Fruit fly (Drosophila melanogaster) whole organism, adult: Measurements from ENCODE around the gene Vinc.
A peak's percentile ranks its signal among the peaks of the same experiment; 100 is the strongest.

ENCODE experiments used
- CG11617 ChIP-seq: fragments of 200-800 bp; sonication (Bioruptor generic); optimal IDR thresholded peaks from 2 replicates; lab custom pipeline; 2017; ENCODE audit warnings: mild to moderate bottlenecking, missing biosample characterization, missing genetic modification reagents, missing genetic modification characterization
- CG12768 ChIP-seq: fragments of 200-800 bp; sonication (Bioruptor generic); optimal IDR thresholded peaks from 2 replicates; lab custom pipeline; 2017; ENCODE audit warnings: missing biosample characterization, missing genetic modification characterization, mild to moderate bottlenecking, moderate library complexity, missing genetic modification reagents
- CG14711 ChIP-seq: fragments of 200-800 bp; sonication (Bioruptor generic); optimal IDR thresholded peaks from 2 replicates; lab custom pipeline; 2018; ENCODE audit warnings: missing biosample characterization, mild to moderate bottlenecking, missing genetic modification characterization, moderate library complexity
- CG1620 ChIP-seq: fragments of 200-800 bp; sonication (Bioruptor generic); optimal IDR thresholded peaks from 2 replicates; lab custom pipeline; 2016; ENCODE audit warnings: missing biosample characterization, missing genetic modification characterization
- CG33017 ChIP-seq: fragments of 200-800 bp; sonication (Bioruptor generic); optimal IDR thresholded peaks from 2 replicates; lab custom pipeline; 2018; ENCODE audit warnings: missing biosample characterization, mild to moderate bottlenecking, missing genetic modification characterization, moderate library complexity
- CG5204 ChIP-seq: fragments of 200-800 bp; sonication (Bioruptor generic); optimal IDR thresholded peaks from 2 replicates; lab custom pipeline; 2016; ENCODE audit warnings: missing biosample characterization, missing genetic modification characterization
- CG7045 ChIP-seq: fragments of 200-800 bp; sonication (Bioruptor generic); optimal IDR thresholded peaks from 2 replicates; lab custom pipeline; 2017; ENCODE audit warnings: missing biosample characterization, mild to moderate bottlenecking, missing genetic modification characterization
- CG7101 ChIP-seq: fragments of 200-800 bp; sonication (Bioruptor generic); optimal IDR thresholded peaks from 2 replicates; lab custom pipeline; 2018; ENCODE audit warnings: missing biosample characterization, mild to moderate bottlenecking, missing genetic modification characterization, moderate library complexity
- Clk ChIP-seq: fragments of 200-800 bp; sonication (Bioruptor generic); optimal IDR thresholded peaks from 2 replicates; lab custom pipeline; 2017; ENCODE audit warnings: missing biosample characterization, missing genetic modification characterization
- Crg-1 ChIP-seq: fragments of 200-800 bp; sonication (Bioruptor generic); optimal IDR thresholded peaks from 2 replicates; lab custom pipeline; 2016; ENCODE audit warnings: missing biosample characterization, missing genetic modification characterization
- Hr96 ChIP-seq: fragments of 200-800 bp; sonication (Bioruptor generic); optimal IDR thresholded peaks from 2 replicates; lab custom pipeline; 2016; ENCODE audit warnings: missing biosample characterization, missing genetic modification characterization
- Mnt ChIP-seq: fragments of 200-800 bp; sonication (Bioruptor generic); optimal IDR thresholded peaks from 2 replicates; lab custom pipeline; 2016; ENCODE audit warnings: missing biosample characterization, mild to moderate bottlenecking, missing genetic modification characterization
- bab1 ChIP-seq: fragments of 200-800 bp; sonication (Bioruptor generic); optimal IDR thresholded peaks from 3 replicates; lab custom pipeline; 2019; ENCODE audit warnings: missing biosample characterization, mild to moderate bottlenecking, missing genetic modification characterization, moderate library complexity
- cic ChIP-seq: fragments of 200-800 bp; sonication (Bioruptor generic); optimal IDR thresholded peaks from 2 replicates; lab custom pipeline; 2017; ENCODE audit warnings: missing biosample characterization, mild to moderate bottlenecking, missing genetic modification characterization, moderate library complexity
- cnc ChIP-seq, 2 experiments: fragments of >200 bp; optimal IDR thresholded peaks; 2 replicates each; lab custom pipeline; 2017
- kay ChIP-seq: fragments of 200-800 bp; sonication (Bioruptor generic); peaks from one replicate; lab custom pipeline; 2016; ENCODE audit warnings: missing biosample characterization, missing genetic modification characterization, borderline replicate concordance
- ovo ChIP-seq: fragments of 200-800 bp; sonication (Bioruptor generic); optimal IDR thresholded peaks from 2 replicates; lab custom pipeline; 2016; ENCODE audit warnings: missing biosample characterization, missing genetic modification characterization
- pad ChIP-seq: fragments of 200-800 bp; sonication (Bioruptor generic); optimal IDR thresholded peaks from 3 replicates; lab custom pipeline; 2017; ENCODE audit warnings: missing biosample characterization, missing genetic modification characterization, mild to moderate bottlenecking, moderate library complexity, missing genetic modification reagents
- tj ChIP-seq: fragments of 200-800 bp; sonication (Bioruptor generic); optimal IDR thresholded peaks from 3 replicates; lab custom pipeline; 2017; ENCODE audit warnings: missing biosample characterization, mild to moderate bottlenecking, missing genetic modification characterization, moderate library complexity
- toe ChIP-seq: fragments of 200-800 bp; sonication (Bioruptor generic); optimal IDR thresholded peaks from 2 replicates; lab custom pipeline; 2016; ENCODE audit warnings: missing biosample characterization, missing genetic modification characterization

Vinc gene

dm6 chrX:2198272-2198571 lies 24.1 kb downstream of the Vinc start:
- TF ChIP-seq CG14711, result no peak
- TF ChIP-seq Clk, result no peak
- no peak for TF ChIP-seq pad (GFP tag; lab: Kevin White, UChicago)
- TF ChIP-seq bab1 (GFP tag; lab: Kevin White, UChicago), result no peak
- TF ChIP-seq CG11617 (GFP tag; lab: Kevin White, UChicago), result no peak
- TF ChIP-seq Crg-1 (GFP tag; lab: Kevin White, UChicago), result no peak
- TF ChIP-seq kay (GFP tag; lab: Kevin White, UChicago), result no peak
- no peak for TF ChIP-seq CG1620 (GFP tag; lab: Kevin White, UChicago)
- TF ChIP-seq Mnt, result no peak
- no peak for TF ChIP-seq Hr96 (GFP tag; lab: Kevin White, UChicago)
- TF ChIP-seq cnc (optimal IDR thresholded peaks at IDR 0.05; lab: Kevin White, UChicago), result no peak
- TF ChIP-seq CG12768, result no peak
- no peak for TF ChIP-seq CG7101 (tag; lab: Kevin White, UChicago)
- TF ChIP-seq CG33017, result no peak
- no peak for TF ChIP-seq CG7045 (GFP tag; lab: Kevin White, UChicago)
- TF ChIP-seq CG5204 (GFP tag; lab: Kevin White, UChicago), result no peak
- TF ChIP-seq toe (GFP tag; lab: Kevin White, UChicago), result no peak
- no peak for TF ChIP-seq cic (GFP tag; lab: Kevin White, UChicago)

dm6 chrX:2197414-2198271 lies 24.7 kb downstream of the Vinc start:
- TF ChIP-seq Hr96 (GFP tag; lab: Kevin White, UChicago) (no peak), tj (no peak)

dm6 chrX:2196086-2196732 lies 26.2 kb downstream of the Vinc start:
- TF ChIP-seq pad (GFP tag; lab: Kevin White, UChicago) (peak; percentile 27), Mnt (no peak), Clk (no peak), CG7045 (GFP tag; lab: Kevin White, UChicago) (no peak), CG14711 (peak; percentile 71), bab1 (GFP tag; lab: Kevin White, UChicago) (peak; percentile 90), CG7101 (tag; lab: Kevin White, UChicago) (peak; percentile 71), CG11617 (GFP tag; lab: Kevin White, UChicago) (peak; percentile 25), CG5204 (GFP tag; lab: Kevin White, UChicago) (no peak), Hr96 (GFP tag; lab: Kevin White, UChicago) (peak; percentile 41), tj (peak; percentile 90)

dm6 chrX:2194208-2195094 lies 27.9 kb downstream of the Vinc start:
- peak; percentile 13 for TF ChIP-seq CG1620 (GFP tag; lab: Kevin White, UChicago)
- no peak for TF ChIP-seq CG7101 (tag; lab: Kevin White, UChicago)
- no peak for TF ChIP-seq kay (GFP tag; lab: Kevin White, UChicago)
- TF ChIP-seq CG33017, result no peak
- TF ChIP-seq bab1 (GFP tag; lab: Kevin White, UChicago), result no peak
- TF ChIP-seq Hr96 (GFP tag; lab: Kevin White, UChicago), result no peak
- peak; percentile 34 for TF ChIP-seq Mnt
- TF ChIP-seq CG5204 (GFP tag; lab: Kevin White, UChicago), result no peak
- TF ChIP-seq CG12768, result no peak
- TF ChIP-seq pad (GFP tag; lab: Kevin White, UChicago), result peak; percentile 92
- TF ChIP-seq ovo (GFP tag; lab: Kevin White, UChicago), result peak; percentile 37
- TF ChIP-seq tj, result peak; percentile 46
- no peak for TF ChIP-seq Clk
- TF ChIP-seq CG7045 (GFP tag; lab: Kevin White, UChicago), result no peak
- peak; percentile 81 for TF ChIP-seq cic (GFP tag; lab: Kevin White, UChicago)
- TF ChIP-seq CG11617 (GFP tag; lab: Kevin White, UChicago), result no peak
- TF ChIP-seq toe (GFP tag; lab: Kevin White, UChicago), result no peak
- TF ChIP-seq cnc (optimal IDR thresholded peaks at IDR 0.05; lab: Kevin White, UChicago), result no peak
- TF ChIP-seq CG14711, result no peak
- TF ChIP-seq Crg-1 (GFP tag; lab: Kevin White, UChicago), result no peak

- TF ChIP-seq CG33017, result no peak
- no peak for TF ChIP-seq CG11617 (GFP tag; lab: Kevin White, UChicago)
- TF ChIP-seq toe (GFP tag; lab: Kevin White, UChicago), result no peak
- no peak for TF ChIP-seq CG14711
- no peak for TF ChIP-seq CG12768
- no peak for TF ChIP-seq Crg-1 (GFP tag; lab: Kevin White, UChicago)
- no peak for TF ChIP-seq Clk
- no peak for TF ChIP-seq ovo (GFP tag; lab: Kevin White, UChicago)
- TF ChIP-seq bab1 (GFP tag; lab: Kevin White, UChicago), result no peak
- TF ChIP-seq cnc (optimal IDR thresholded peaks at IDR 0.05; lab: Kevin White, UChicago), result no peak
- TF ChIP-seq CG7101 (tag; lab: Kevin White, UChicago), result no peak
- no peak for TF ChIP-seq Mnt
- no peak for TF ChIP-seq CG7045 (GFP tag; lab: Kevin White, UChicago)
- TF ChIP-seq CG1620 (GFP tag; lab: Kevin White, UChicago), result no peak
- TF ChIP-seq Hr96 (GFP tag; lab: Kevin White, UChicago), result no peak
- no peak for TF ChIP-seq kay (GFP tag; lab: Kevin White, UChicago)
- no peak for TF ChIP-seq CG5204 (GFP tag; lab: Kevin White, UChicago)
- TF ChIP-seq tj, result no peak
- no peak for TF ChIP-seq cic (GFP tag; lab: Kevin White, UChicago)
- TF ChIP-seq pad (GFP tag; lab: Kevin White, UChicago), result no peak
Measured at dm6 chrX:2193809-2194207, 28.6 kb downstream of the Vinc start, which contains the start of gene CG14053. TSS of gene CG14053 (minus strand) at chrX:2193909.
